Fruit fly (Drosophila melanogaster) whole organism, prepupa: Measurements from ENCODE around the gene CG14708.

Experiments used
- Blimp-1 ChIP-seq: fragments of 200-800 bp; sonication (Bioruptor generic); optimal IDR thresholded peaks from 3 replicates; lab custom pipeline; 2017; ENCODE audit warnings: missing biosample characterization, missing genetic modification characterization, mild to moderate bottlenecking, moderate library complexity, missing genetic modification reagents
- CG10631 ChIP-seq: fragments of 200-800 bp; sonication (Bioruptor generic); optimal IDR thresholded peaks from 2 replicates; lab custom pipeline; 2016; ENCODE audit warnings: missing biosample characterization, missing genetic modification characterization
- CG10669 ChIP-seq: fragments of 200-800 bp; sonication (Bioruptor generic); optimal IDR thresholded peaks from 3 replicates; lab custom pipeline; 2018; ENCODE audit warnings: missing biosample characterization, mild to moderate bottlenecking, missing genetic modification characterization, moderate library complexity
- CG11294 ChIP-seq: fragments of 200-800 bp; sonication (Bioruptor generic); IDR thresholded peaks from 2 replicates; pipeline ENCODE4 v1.3.6; 2022; ENCODE audit warnings: missing biosample characterization, missing genetic modification characterization
- CG11762 ChIP-seq: fragments of 200-800 bp; sonication (Bioruptor generic); optimal IDR thresholded peaks from 3 replicates; lab custom pipeline; 2016; ENCODE audit warnings: missing biosample characterization, missing genetic modification characterization; ENCODE audit not compliant: insufficient read depth
- CG11902 ChIP-seq: fragments of 200-800 bp; sonication (Bioruptor generic); optimal IDR thresholded peaks from 3 replicates; lab custom pipeline; 2016; ENCODE audit warnings: missing biosample characterization, missing genetic modification characterization
- CG15336 ChIP-seq: fragments of 200-800 bp; sonication (Bioruptor generic); IDR thresholded peaks from 2 replicates; pipeline ENCODE4 v1.3.6; 2022; ENCODE audit warnings: missing biosample characterization, missing genetic modification characterization
- CG1621 ChIP-seq: fragments of 200-800 bp; sonication (Bioruptor generic); optimal IDR thresholded peaks from 3 replicates; lab custom pipeline; 2018; ENCODE audit warnings: missing biosample characterization, mild to moderate bottlenecking, missing genetic modification characterization
- CG34406 ChIP-seq: fragments of 200-800 bp; sonication (Bioruptor generic); optimal IDR thresholded peaks from 3 replicates; lab custom pipeline; 2016; ENCODE audit warnings: missing biosample characterization, missing genetic modification characterization
- CG3919 ChIP-seq: fragments of 200-800 bp; sonication (Bioruptor generic); optimal IDR thresholded peaks from 3 replicates; lab custom pipeline; 2016; ENCODE audit warnings: missing biosample characterization, missing genetic modification characterization
- CG4318 ChIP-seq: fragments of 200-800 bp; sonication (Bioruptor generic); optimal IDR thresholded peaks from 3 replicates; lab custom pipeline; 2017; ENCODE audit warnings: missing biosample characterization, mild to moderate bottlenecking, missing genetic modification characterization
- CG6792 ChIP-seq: fragments of 200-800 bp; sonication (Bioruptor generic); optimal IDR thresholded peaks from 3 replicates; lab custom pipeline; 2016; ENCODE audit warnings: missing biosample characterization, missing genetic modification characterization
- CG6854 ChIP-seq: fragments of 200-800 bp; sonication (Bioruptor generic); optimal IDR thresholded peaks from 2 replicates; lab custom pipeline; 2017; ENCODE audit warnings: missing biosample characterization, mild to moderate bottlenecking, missing genetic modification characterization
- CG8319 ChIP-seq: fragments of 200-800 bp; sonication (Bioruptor generic); optimal IDR thresholded peaks from 3 replicates; lab custom pipeline; 2016; ENCODE audit warnings: missing biosample characterization, missing genetic modification characterization
- CG8632 ChIP-seq: fragments of 200-800 bp; sonication (Bioruptor generic); optimal IDR thresholded peaks from 3 replicates; lab custom pipeline; 2016; ENCODE audit warnings: missing biosample characterization, missing genetic modification characterization
- CG9139 ChIP-seq: fragments of 200-800 bp; sonication (Bioruptor generic); optimal IDR thresholded peaks from 3 replicates; lab custom pipeline; 2017; ENCODE audit warnings: missing biosample characterization, mild to moderate bottlenecking, missing genetic modification characterization
- Eip75B ChIP-seq: fragments of 200-800 bp; sonication (Bioruptor generic); optimal IDR thresholded peaks from 3 replicates; lab custom pipeline; 2016; ENCODE audit warnings: missing biosample characterization, missing genetic modification characterization
- Eip78C ChIP-seq: fragments of 200-800 bp; sonication (Bioruptor generic); peaks from one replicate; lab custom pipeline; 2016; ENCODE audit warnings: missing biosample characterization, missing genetic modification characterization
- Eip93F ChIP-seq: fragments of 200-800 bp; sonication (Bioruptor generic); optimal IDR thresholded peaks from 2 replicates; lab custom pipeline; 2016; ENCODE audit warnings: missing biosample characterization, mild to moderate bottlenecking, missing genetic modification characterization
- Ets21C ChIP-seq: fragments of 200-800 bp; sonication (Bioruptor generic); optimal IDR thresholded peaks from 3 replicates; lab custom pipeline; 2016; ENCODE audit warnings: missing biosample characterization, missing genetic modification characterization
- Gug ChIP-seq: fragments of 200-800 bp; sonication (Bioruptor generic); IDR thresholded peaks from 2 replicates; pipeline ENCODE4 v1.3.6; 2022; ENCODE audit warnings: missing biosample characterization, missing genetic modification characterization
- Hr38 ChIP-seq: sonication (Bioruptor generic); optimal IDR thresholded peaks from 2 replicates; lab custom pipeline; 2016; ENCODE audit warnings: missing biosample characterization, missing genetic modification characterization
- Hr39 ChIP-seq: fragments of 200-800 bp; sonication (Bioruptor generic); optimal IDR thresholded peaks from 2 replicates; lab custom pipeline; 2016; ENCODE audit warnings: missing biosample characterization, missing genetic modification characterization
- Hr4 ChIP-seq: fragments of 200-800 bp; sonication (Bioruptor generic); optimal IDR thresholded peaks from 3 replicates; lab custom pipeline; 2016; ENCODE audit warnings: missing biosample characterization, missing genetic modification characterization
- Smox ChIP-seq: fragments of 200-800 bp; sonication (Bioruptor generic); optimal IDR thresholded peaks from 3 replicates; lab custom pipeline; 2016; ENCODE audit warnings: missing biosample characterization, missing genetic modification characterization
- Sox102F ChIP-seq: fragments of 200-800 bp; sonication (Bioruptor generic); optimal IDR thresholded peaks from 2 replicates; lab custom pipeline; 2016; ENCODE audit warnings: missing biosample characterization, mild to moderate bottlenecking, missing genetic modification characterization
- Sox14 ChIP-seq: fragments of 200-800 bp; sonication (Bioruptor generic); optimal IDR thresholded peaks from 3 replicates; lab custom pipeline; 2016; ENCODE audit warnings: missing biosample characterization, missing genetic modification characterization
- Sox15 ChIP-seq: fragments of 200-800 bp; sonication (Bioruptor generic); optimal IDR thresholded peaks from 3 replicates; lab custom pipeline; 2016; ENCODE audit warnings: missing biosample characterization, missing genetic modification characterization
- dac ChIP-seq: fragments of 200-800 bp; sonication (Bioruptor generic); optimal IDR thresholded peaks from 2 replicates; lab custom pipeline; 2017; ENCODE audit warnings: missing biosample characterization, mild to moderate bottlenecking, missing genetic modification characterization
- dsx ChIP-seq: fragments of 200-800 bp; optimal IDR thresholded peaks from 3 replicates; lab custom pipeline; 2019; ENCODE audit warnings: missing biosample characterization, mild to moderate bottlenecking, missing genetic modification characterization, moderate library complexity; ENCODE audit not compliant: poor library complexity, severe bottlenecking
- eg ChIP-seq: fragments of 200-800 bp; sonication (Bioruptor generic); IDR thresholded peaks from 3 replicates; pipeline ENCODE4 v1.3.6; 2022; ENCODE audit warnings: missing biosample characterization, missing genetic modification characterization
- fd59A ChIP-seq: fragments of 200-800 bp; sonication (Bioruptor generic); optimal IDR thresholded peaks from 2 replicates; lab custom pipeline; 2017; ENCODE audit warnings: missing biosample characterization, mild to moderate bottlenecking, missing genetic modification characterization, missing genetic modification reagents
- fd85E ChIP-seq: fragments of 200-800 bp; sonication (Bioruptor generic); optimal IDR thresholded peaks from 3 replicates; lab custom pipeline; 2016; ENCODE audit warnings: missing biosample characterization, missing genetic modification characterization
- lz ChIP-seq: fragments of 200-800 bp; sonication (Bioruptor generic); optimal IDR thresholded peaks from 3 replicates; lab custom pipeline; 2016; ENCODE audit warnings: missing biosample characterization, missing genetic modification characterization
- net ChIP-seq: fragments of 200-800 bp; sonication (Bioruptor generic); optimal IDR thresholded peaks from 3 replicates; lab custom pipeline; 2016; ENCODE audit warnings: missing biosample characterization, missing genetic modification characterization
- salr ChIP-seq, 2 experiments: fragments of 200-800 bp; sonication (Bioruptor generic); optimal IDR thresholded peaks; 3 replicates each; lab custom pipeline; 2016 to 2018; ENCODE audit warnings: missing biosample characterization in 2 of 2, missing genetic modification characterization in 2 of 2, mild to moderate bottlenecking in 1 of 2
- spab ChIP-seq: fragments of 200-800 bp; sonication (Bioruptor generic); optimal IDR thresholded peaks from 2 replicates; lab custom pipeline; 2017; ENCODE audit warnings: missing biosample characterization, mild to moderate bottlenecking, missing genetic modification characterization, missing genetic modification reagents
- svp ChIP-seq: fragments of 200-800 bp; sonication (Bioruptor generic); peaks from one replicate; lab custom pipeline; 2016; ENCODE audit warnings: missing biosample characterization, missing genetic modification characterization
- topi ChIP-seq: fragments of 200-800 bp; sonication (Bioruptor generic); optimal IDR thresholded peaks from 3 replicates; lab custom pipeline; 2016; ENCODE audit warnings: missing biosample characterization, missing genetic modification characterization
- vri ChIP-seq: fragments of 200-800 bp; sonication (Bioruptor generic); optimal IDR thresholded peaks from 3 replicates; lab custom pipeline; 2016; ENCODE audit warnings: missing biosample characterization, mild to moderate bottlenecking, missing genetic modification characterization

CG14708 gene

DNA sequence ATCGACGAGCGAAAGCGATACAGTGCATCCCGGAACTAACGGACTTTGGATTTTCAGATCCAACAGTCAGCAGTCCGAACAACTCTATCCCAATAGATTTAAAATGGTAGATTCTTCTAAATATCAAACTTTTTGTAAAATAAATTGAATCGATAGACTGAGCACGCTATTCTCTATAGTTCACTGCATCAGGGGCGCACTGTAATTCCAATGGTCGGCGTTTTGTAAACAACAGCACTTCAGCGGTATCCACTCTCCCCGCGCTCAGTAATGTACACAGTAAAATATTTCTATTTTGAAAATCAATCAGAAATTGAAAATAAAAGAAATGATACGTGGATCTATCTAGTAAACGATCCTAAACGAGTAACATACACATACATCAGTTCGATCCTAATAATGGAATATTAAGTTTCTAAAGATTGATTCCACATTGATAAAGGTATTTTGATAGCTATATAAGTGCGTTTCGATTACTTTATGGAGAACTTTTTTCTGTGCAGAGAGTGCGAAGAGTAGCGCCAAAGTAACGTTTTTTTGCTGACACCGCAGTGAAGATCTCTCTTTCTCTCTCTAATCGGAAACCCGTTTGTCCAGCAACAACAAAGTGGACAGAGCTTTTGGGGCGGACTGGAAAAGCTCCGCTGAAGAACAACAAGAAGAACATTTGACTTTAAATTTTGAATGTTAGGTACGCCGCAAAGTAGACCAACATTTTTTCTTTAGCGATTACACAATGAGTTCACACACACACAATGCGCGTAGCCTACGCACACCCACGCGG, 8.6 kb downstream of the CG14708 start (continued):
- TF ChIP-seq Blimp-1 (peak; percentile 96), Hr4 (GFP tag; lab: Kevin White, UChicago) (peak; percentile 92), Hr38 (GFP tag; lab: Kevin White, UChicago) (no peak), svp (GFP tag; lab: Kevin White, UChicago) (peak; percentile 99), fd85E (GFP tag; lab: Kevin White, UChicago) (peak; percentile 95), Eip93F (GFP tag; lab: Kevin White, UChicago) (peak; percentile 86), CG9139 (GFP tag; lab: Kevin White, UChicago) (peak; percentile 83), dac (peak; percentile 74), Ets21C (GFP tag; lab: Kevin White, UChicago) (peak; percentile 92), CG8319 (GFP tag; lab: Kevin White, UChicago) (peak; percentile 95), Smox (GFP tag; lab: Kevin White, UChicago) (peak; percentile 95), CG15336 (GFP tag; lab: Robert Waterston, UW) (peak; percentile 87), Sox102F (peak; percentile 96), CG11294 (GFP tag; lab: Robert Waterston, UW) (peak; percentile 95), CG34406 (peak; percentile 92), Sox15 (GFP tag; lab: Kevin White, UChicago) (peak; percentile 89), salr (GFP tag; optimal IDR thresholded peaks at IDR 0.05; lab: Kevin White, UChicago) (peak; percentile 80 to 88), CG10631 (GFP tag; lab: Kevin White, UChicago) (peak; percentile 89), CG8632 (peak; percentile 90), eg (peak; percentile 97), CG4318 (GFP tag; lab: Kevin White, UChicago) (peak; percentile 87), CG11902 (peak; percentile 95), Sox14 (GFP tag; lab: Kevin White, UChicago) (peak; percentile 95), CG6792 (GFP tag; lab: Kevin White, UChicago) (peak; percentile 93), Eip78C (GFP tag; lab: Kevin White, UChicago) (peak; percentile 98), Eip75B (peak; percentile 98)

DNA sequence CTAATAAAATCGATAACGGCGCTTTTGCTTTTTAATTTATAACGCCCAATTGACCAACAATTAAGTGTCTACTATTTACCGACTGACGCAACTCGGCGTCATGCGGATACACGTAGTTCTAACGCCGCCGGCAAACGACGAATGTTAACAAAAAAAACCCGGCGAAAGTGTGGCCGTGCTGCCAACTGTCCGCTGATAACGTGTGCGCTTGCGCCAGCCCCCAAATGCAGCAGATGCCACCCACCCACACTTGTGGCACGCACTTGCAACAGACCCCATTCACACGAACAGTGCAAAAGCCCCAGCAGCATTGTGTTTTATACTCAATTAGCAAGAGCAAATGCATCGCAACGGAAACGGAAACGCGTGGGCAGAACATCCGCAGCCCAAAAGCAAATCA, 9.2 kb downstream of the CG14708 start:
- TF ChIP-seq net = no peak
- no peak for TF ChIP-seq fd59A (GFP tag; lab: Kevin White, UChicago)
- TF ChIP-seq topi (GFP tag; lab: Kevin White, UChicago) = no peak
- no peak for TF ChIP-seq CG1621 (tag; lab: Kevin White, UChicago)
- no peak for TF ChIP-seq dsx (GFP tag; lab: Kevin White, UChicago)
- no peak for TF ChIP-seq CG15336 (GFP tag; lab: Robert Waterston, UW)
- TF ChIP-seq Eip75B = no peak
- TF ChIP-seq CG11762 = no peak
- no peak for TF ChIP-seq CG10669 (GFP tag; lab: Kevin White, UChicago)
- no peak for TF ChIP-seq lz (GFP tag; lab: Kevin White, UChicago)
- TF ChIP-seq CG10631 (GFP tag; lab: Kevin White, UChicago) = no peak
- TF ChIP-seq CG6854 = no peak
- no peak for TF ChIP-seq CG3919
- no peak for TF ChIP-seq Gug (GFP tag; lab: Robert Waterston, UW)
- TF ChIP-seq spab (GFP tag; lab: Kevin White, UChicago) = no peak
- TF ChIP-seq Hr39 = no peak
- no peak for TF ChIP-seq vri (GFP tag; lab: Kevin White, UChicago)
- no peak for TF ChIP-seq fd85E (GFP tag; lab: Kevin White, UChicago)
